Worm (Caenorhabditis elegans) whole organism, midembryonic: ENCODE results near the gene Y53C12A.6.

Source experiments
- T22C8.4 ChIP-seq: fragments of 200-800 bp; sonication (Bioruptor generic); IDR thresholded peaks from 2 replicates; pipeline ENCODE4 v1.3.6; 2022; ENCODE audit warnings: missing genetic modification characterization, missing compliant biosample characterization
- cog-1 ChIP-seq: sonication (generic microtip); optimal IDR thresholded peaks from 2 replicates; lab custom pipeline; 2016; ENCODE audit warnings: missing genetic modification characterization, missing compliant biosample characterization
- flt-1 ChIP-seq: fragments of 200-800 bp; sonication (Bioruptor generic); IDR thresholded peaks from 2 replicates; pipeline ENCODE4 v1.3.6; 2022; ENCODE audit warnings: missing genetic modification characterization, missing compliant biosample characterization
- klf-2 ChIP-seq: fragments of 200-800 bp; sonication (Bioruptor generic); conservative IDR thresholded peaks from 2 replicates; pipeline ENCODE4 v1.3.6; 2022; ENCODE audit warnings: missing genetic modification reagents, missing genetic modification characterization, missing compliant biosample characterization
- med-1 ChIP-seq: sonication (generic microtip); optimal IDR thresholded peaks from 2 replicates; lab custom pipeline; 2017; ENCODE audit warnings: missing genetic modification characterization, mild to moderate bottlenecking, missing compliant biosample characterization, antibody characterized with exemption, missing genetic modification reagents; ENCODE audit not compliant: insufficient read depth
- ref-1 ChIP-seq: fragments of 200-800 bp; sonication (Bioruptor generic); conservative IDR thresholded peaks from 2 replicates; pipeline ENCODE4 v1.3.6; 2022; ENCODE audit warnings: missing genetic modification reagents, missing genetic modification characterization, missing compliant biosample characterization
- tab-1 ChIP-seq: fragments of 200-800 bp; sonication (Bioruptor generic); IDR thresholded peaks from 2 replicates; pipeline ENCODE4 v1.3.6; 2022; ENCODE audit warnings: missing genetic modification characterization, missing compliant biosample characterization
- ztf-23 ChIP-seq: fragments of 200-800 bp; sonication (Bioruptor generic); IDR thresholded peaks from 2 replicates; pipeline ENCODE4 v1.3.6; 2022; ENCODE audit warnings: missing genetic modification reagents, missing genetic modification characterization, missing compliant biosample characterization
- ztf-29 ChIP-seq: fragments of 200-800 bp; sonication (Bioruptor generic); IDR thresholded peaks from 2 replicates; pipeline ENCODE4 v1.3.6; 2022; ENCODE audit warnings: missing genetic modification reagents, missing genetic modification characterization, missing compliant biosample characterization

DNA sequence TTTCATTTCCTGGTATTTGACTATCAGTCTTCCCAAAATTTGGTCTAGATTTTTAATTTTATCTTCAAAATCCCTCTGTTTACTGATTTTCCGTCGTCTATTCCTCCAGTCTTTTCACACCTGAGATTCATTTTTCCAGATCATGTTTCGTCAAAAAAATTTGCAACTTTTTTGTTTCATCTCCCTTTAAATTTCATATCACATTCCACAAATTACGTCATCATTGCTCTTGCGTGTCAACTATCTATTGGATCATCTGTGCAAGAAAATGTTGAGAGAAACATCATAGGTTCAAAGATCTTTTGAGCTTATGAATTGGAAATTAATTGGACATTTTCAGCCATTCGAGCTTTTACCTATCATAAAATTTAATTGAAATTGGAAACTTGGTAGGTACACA is 41.6 kb upstream of the Y53C12A.6 start:
- no peak for TF ChIP-seq T22C8.4 (GFP tag; lab: Robert Waterston, UW)
- no peak for TF ChIP-seq cog-1
- TF ChIP-seq tab-1 = no peak
- no peak for TF ChIP-seq flt-1 (GFP tag; lab: Robert Waterston, UW)
- TF ChIP-seq ztf-29 (GFP tag; lab: Robert Waterston, UW) = no peak
- TF ChIP-seq med-1 = no peak
- no peak for TF ChIP-seq klf-2 (GFP tag; lab: Robert Waterston, UW)
- no peak for TF ChIP-seq ztf-23 (GFP tag; lab: Robert Waterston, UW)
- no peak for TF ChIP-seq ref-1 (GFP tag; lab: Robert Waterston, UW)
